Worm (Caenorhabditis elegans) whole organism, L1 larva: ENCODE results near the gene cul-4.

ENCODE experiments used
- C34B4.2 ChIP-seq: sonication (generic microtip); optimal IDR thresholded peaks from 2 replicates; lab custom pipeline; 2017; ENCODE audit warnings: mild to moderate bottlenecking, missing genetic modification characterization, missing compliant biosample characterization
- Y116A8C.19 ChIP-seq: sonication (generic microtip); optimal IDR thresholded peaks from 2 replicates; lab custom pipeline; 2016; ENCODE audit warnings: missing compliant biosample characterization, missing genetic modification characterization, borderline replicate concordance
- alr-1 ChIP-seq: fragments of 200-800 bp; sonication (Bioruptor generic); optimal IDR thresholded peaks from 2 replicates; lab custom pipeline; 2018; ENCODE audit warnings: borderline replicate concordance, mild to moderate bottlenecking, missing genetic modification characterization, missing compliant biosample characterization
- aly-2 ChIP-seq: fragments of 150-350 bp; optimal IDR thresholded peaks from 2 replicates; lab custom pipeline; 2014; ENCODE audit warnings: missing biosample characterization, missing genetic modification characterization
- ama-1 ChIP-seq: fragments of 150-350 bp; optimal IDR thresholded peaks from 2 replicates; lab custom pipeline; 2014
- blmp-1 ChIP-seq: fragments of 150-350 bp; optimal IDR thresholded peaks from 2 replicates; lab custom pipeline; 2014; ENCODE audit warnings: missing biosample characterization, missing genetic modification characterization
- ceh-63 ChIP-seq: fragments of 200-800 bp; sonication (Bioruptor generic); optimal IDR thresholded peaks from 2 replicates; lab custom pipeline; 2018; ENCODE audit warnings: mild to moderate bottlenecking, missing genetic modification characterization, missing compliant biosample characterization
- dpl-1 ChIP-seq, 3 experiments: fragments of 150-350 bp in 2 of 3; sonication (generic microtip) in 1 of 3; optimal IDR thresholded peaks; 2 replicates each; lab custom pipeline; 2014 to 2017; ENCODE audit warnings: missing biosample characterization in 3 of 3, missing genetic modification characterization in 3 of 3, missing genetic modification reagents in 3 of 3
- dsc-1 ChIP-seq: sonication (generic microtip); optimal IDR thresholded peaks from 2 replicates; lab custom pipeline; 2016; ENCODE audit warnings: mild to moderate bottlenecking, missing genetic modification characterization, missing compliant biosample characterization
- efl-1 ChIP-seq, 4 experiments: fragments of 150-350 bp; optimal IDR thresholded peaks in 3 of 4; peaks in 1 of 4; 1 replicate in 1 of 4; 2 replicates in 3 of 4; lab custom pipeline; 2014; ENCODE audit warnings: missing biosample characterization in 2 of 4, missing genetic modification characterization in 2 of 4, missing genetic modification reagents in 2 of 4
- efl-3 ChIP-seq: fragments of 200-800 bp; sonication (Bioruptor generic); optimal IDR thresholded peaks from 2 replicates; lab custom pipeline; 2018; ENCODE audit warnings: mild to moderate bottlenecking, missing genetic modification characterization, missing compliant biosample characterization
- elt-3 ChIP-seq, 6 experiments: fragments of 150-350 bp in 1 of 6; sonication (generic microtip); optimal IDR thresholded peaks; 2 replicates each; lab custom pipeline; 2017 to 2018; ENCODE audit warnings: missing biosample characterization in 6 of 6, missing genetic modification characterization in 6 of 6, inconsistent platforms in 1 of 6
- fkh-4 ChIP-seq: sonication (generic microtip); optimal IDR thresholded peaks from 2 replicates; lab custom pipeline; 2016; ENCODE audit warnings: missing compliant biosample characterization, missing genetic modification characterization, borderline replicate concordance
- fkh-8 ChIP-seq: sonication (generic microtip); optimal IDR thresholded peaks from 2 replicates; lab custom pipeline; 2016; ENCODE audit warnings: mild to moderate bottlenecking, missing genetic modification characterization, missing compliant biosample characterization
- grh-1 ChIP-seq: fragments of 200-800 bp; sonication (Bioruptor generic); IDR thresholded peaks from 2 replicates; pipeline ENCODE4 v1.3.6; 2022; ENCODE audit warnings: missing genetic modification reagents, missing genetic modification characterization, missing compliant biosample characterization
- hlh-17 ChIP-seq: fragments of 200-800 bp; sonication (Bioruptor generic); optimal IDR thresholded peaks from 2 replicates; lab custom pipeline; 2018; ENCODE audit warnings: missing genetic modification characterization, mild to moderate bottlenecking, missing compliant biosample characterization, moderate library complexity, borderline replicate concordance
- hlh-4 ChIP-seq: sonication (generic microtip); optimal IDR thresholded peaks from 2 replicates; lab custom pipeline; 2016; ENCODE audit warnings: mild to moderate bottlenecking, missing genetic modification characterization, missing compliant biosample characterization
- irx-1 ChIP-seq: sonication (generic microtip); optimal IDR thresholded peaks from 2 replicates; lab custom pipeline; 2016; ENCODE audit warnings: missing genetic modification characterization, missing compliant biosample characterization
- isw-1 ChIP-seq: fragments of 200-800 bp; sonication (Bioruptor generic); IDR thresholded peaks from 2 replicates; pipeline ENCODE4 v1.3.6; 2022; ENCODE audit warnings: missing genetic modification characterization, missing compliant biosample characterization
- lin-14 ChIP-seq: fragments of 200-800 bp; sonication (Bioruptor generic); optimal IDR thresholded peaks from 2 replicates; lab custom pipeline; 2018; ENCODE audit warnings: mild to moderate bottlenecking, missing genetic modification characterization, moderate library complexity, missing compliant biosample characterization
- lin-35 ChIP-seq, 2 experiments: fragments of 150-350 bp; optimal IDR thresholded peaks; 2 replicates each; lab custom pipeline; 2014; ENCODE audit warnings: missing biosample characterization in 2 of 2, missing genetic modification characterization in 2 of 2, missing genetic modification reagents in 2 of 2
- lin-39 ChIP-seq: fragments of 150-350 bp; optimal IDR thresholded peaks from 2 replicates; lab custom pipeline; 2014; ENCODE audit warnings: missing biosample characterization, missing genetic modification reagents, missing genetic modification characterization
- lsy-2 ChIP-seq, 2 experiments: fragments of 150-350 bp; optimal IDR thresholded peaks; 2 replicates each; lab custom pipeline; 2014; ENCODE audit warnings: missing biosample characterization in 2 of 2, missing genetic modification characterization in 2 of 2
- mdl-1 ChIP-seq, 2 experiments: fragments of 150-350 bp; optimal IDR thresholded peaks; 2 replicates each; lab custom pipeline; 2014 to 2017; ENCODE audit warnings: missing biosample characterization in 2 of 2, missing genetic modification characterization in 2 of 2, inconsistent platforms in 1 of 2
- mef-2 ChIP-seq: fragments of 150-350 bp; optimal IDR thresholded peaks from 2 replicates; lab custom pipeline; 2014; ENCODE audit warnings: missing biosample characterization, missing genetic modification characterization
- mep-1 ChIP-seq: fragments of 150-350 bp; optimal IDR thresholded peaks from 2 replicates; lab custom pipeline; 2014; ENCODE audit warnings: missing biosample characterization, missing genetic modification characterization
- nhr-11 ChIP-seq: fragments of 150-350 bp; optimal IDR thresholded peaks from 2 replicates; lab custom pipeline; 2014; ENCODE audit warnings: missing biosample characterization, missing genetic modification characterization
- nhr-12 ChIP-seq: sonication (generic microtip); optimal IDR thresholded peaks from 2 replicates; lab custom pipeline; 2017; ENCODE audit warnings: missing biosample characterization, missing genetic modification characterization
- nhr-20 ChIP-seq: sonication (generic microtip); optimal IDR thresholded peaks from 2 replicates; lab custom pipeline; 2016; ENCODE audit warnings: mild to moderate bottlenecking, missing genetic modification characterization, missing compliant biosample characterization
- nhr-71 ChIP-seq: sonication (generic microtip); optimal IDR thresholded peaks from 2 replicates; lab custom pipeline; 2016; ENCODE audit warnings: mild to moderate bottlenecking, missing genetic modification characterization, moderate library complexity, missing compliant biosample characterization
- nhr-84 ChIP-seq: sonication (generic microtip); optimal IDR thresholded peaks from 2 replicates; lab custom pipeline; 2017; ENCODE audit warnings: missing biosample characterization, missing genetic modification characterization
- pqm-1 ChIP-seq: sonication (generic microtip); optimal IDR thresholded peaks from 3 replicates; lab custom pipeline; 2017; ENCODE audit warnings: missing biosample characterization, missing genetic modification characterization
- snpc-4 ChIP-seq: fragments of 150-350 bp; optimal IDR thresholded peaks from 2 replicates; lab custom pipeline; 2014; ENCODE audit warnings: missing biosample characterization, missing genetic modification characterization
- sox-4 ChIP-seq: sonication (generic microtip); optimal IDR thresholded peaks from 2 replicates; lab custom pipeline; 2016; ENCODE audit warnings: missing genetic modification characterization, missing compliant biosample characterization
- swsn-7 ChIP-seq: sonication (generic microtip); optimal IDR thresholded peaks from 2 replicates; lab custom pipeline; 2016; ENCODE audit warnings: missing genetic modification characterization, missing compliant biosample characterization
- xbp-1 ChIP-seq: sonication (generic microtip); optimal IDR thresholded peaks from 2 replicates; lab custom pipeline; 2016; ENCODE audit warnings: missing genetic modification characterization, missing compliant biosample characterization
- zip-4 ChIP-seq: fragments of 200-800 bp; sonication (Bioruptor generic); optimal IDR thresholded peaks from 2 replicates; lab custom pipeline; 2018; ENCODE audit warnings: mild to moderate bottlenecking, missing genetic modification characterization, moderate library complexity, missing compliant biosample characterization

Gene cul-4

ce11 chrII:7342884-7343283 lies 41.0 kb downstream of the cul-4 start (continued):
- TF ChIP-seq blmp-1 (tag; lab: Kevin White, UChicago) (peak; percentile 86), isw-1 (no peak), ceh-63 (no peak), mep-1 (tag; lab: Kevin White, UChicago) (no peak), snpc-4 (tag; lab: Kevin White, UChicago) (no peak), fkh-8 (no peak), elt-3 (tag; optimal IDR thresholded peaks at IDR 0.05; lab: Kevin White, UChicago) (peak; percentile 63 to 86 (median 76)), hlh-17 (no peak), sox-4 (tag; lab: Kevin White, UChicago) (no peak), lin-39 (tag; lab: Kevin White, UChicago) (no peak), nhr-71 (peak; percentile 71), grh-1 (0 out of 2 replicates have a peak, but pooled peaks have one; percentile 17), lin-35 (GFP tag; optimal IDR thresholded peaks at IDR 0.05; lab: Kevin White, UChicago) (peak in 1 of 2 experiments; percentile 63), fkh-4 (tag; lab: Kevin White, UChicago) (no peak), lin-14 (GFP tag; lab: Kevin White, UChicago) (peak; percentile 50), dpl-1 (GFP tag; optimal IDR thresholded peaks at IDR 0.05; lab: Kevin White, UChicago) (peak in 1 of 3 experiments; percentile 13), irx-1 (tag; lab: Kevin White, UChicago) (no peak), lsy-2 (tag; optimal IDR thresholded peaks at IDR 0.05; lab: Kevin White, UChicago) (peak in 1 of 2 experiments; percentile 18), nhr-20 (peak; percentile 81), alr-1 (tag; lab: Kevin White, UChicago) (no peak), nhr-12 (tag; lab: Kevin White, UChicago) (no peak), mef-2 (tag; lab: Kevin White, UChicago) (no peak), C34B4.2 (tag; lab: Kevin White, UChicago) (no peak), mdl-1 (tag; optimal IDR thresholded peaks at IDR 0.05; lab: Kevin White, UChicago) (peak in 1 of 2 experiments; percentile 85)

ce11 chrII:7343668-7344067 lies 41.8 kb downstream of the cul-4 start:
- no peak for TF ChIP-seq nhr-11
- TF ChIP-seq Y116A8C.19, result no peak
- TF ChIP-seq alr-1 (tag; lab: Kevin White, UChicago), result no peak
- peak; percentile 4 for TF ChIP-seq ama-1
- TF ChIP-seq aly-2 (tag; lab: Kevin White, UChicago), result no peak
- TF ChIP-seq swsn-7 (tag; lab: Kevin White, UChicago), result no peak

ce11 chrII:7345858-7346257 lies 44.0 kb downstream of the cul-4 start:
- TF ChIP-seq nhr-84 (tag; lab: Kevin White, UChicago), result peak; percentile 34
- peak; percentile 22 for TF ChIP-seq dsc-1 (tag; lab: Kevin White, UChicago)
- no peak for TF ChIP-seq efl-3 (GFP tag; lab: Kevin White, UChicago)
- TF ChIP-seq zip-4 (GFP tag; lab: Kevin White, UChicago), result peak; percentile 9

- TF ChIP-seq lsy-2 (tag; optimal IDR thresholded peaks at IDR 0.05; lab: Kevin White, UChicago) (no peak), fkh-8 (no peak), efl-1 (optimal IDR thresholded peaks at IDR 0.05; lab: Kevin White, UChicago) (no peak), efl-1 (GFP tag; optimal IDR thresholded peaks at IDR 0.05 in 1 of 2; lab: Kevin White, UChicago) (peak in 1 of 2 experiments; percentile 80)
Measured at ce11 chrII:7348063-7348462, 46.2 kb downstream of the cul-4 start.

- TF ChIP-seq pqm-1 (tag; lab: Kevin White, UChicago) (no peak), blmp-1 (tag; lab: Kevin White, UChicago) (peak; percentile 79), hlh-4 (tag; lab: Kevin White, UChicago) (no peak), xbp-1 (tag; lab: Kevin White, UChicago) (peak; percentile 100), lin-14 (GFP tag; lab: Kevin White, UChicago) (peak; percentile 23), mep-1 (tag; lab: Kevin White, UChicago) (peak; percentile 24)
- TF ChIP-seq, all 84 proteins: peak for 4
Measured at ce11 chrII:7352507-7352906, 50.6 kb downstream of the cul-4 start, which contains the start of gene hsp-4. hsp-4 (minus strand) TSS chrII:7352645.
